Worm (Caenorhabditis elegans) whole organism, early embryonic: ENCODE data around the gene T28A8.8.

ENCODE experiments used
- B0310.2 ChIP-seq: sonication (generic microtip); optimal IDR thresholded peaks from 2 replicates; lab custom pipeline; 2016; ENCODE audit warnings: mild to moderate bottlenecking, missing genetic modification characterization, missing compliant biosample characterization
- F13C5.2 ChIP-seq: sonication (generic microtip); optimal IDR thresholded peaks from 2 replicates; lab custom pipeline; 2017; ENCODE audit warnings: mild to moderate bottlenecking, missing genetic modification characterization, inconsistent platforms, missing compliant biosample characterization
- aly-1 ChIP-seq: sonication (generic microtip); optimal IDR thresholded peaks from 2 replicates; lab custom pipeline; 2016; ENCODE audit warnings: missing genetic modification characterization, missing compliant biosample characterization
- ama-1 ChIP-seq: fragments of 150-350 bp; optimal IDR thresholded peaks from 2 replicates; lab custom pipeline; 2014
- ceh-13 ChIP-seq: fragments of 200-800 bp; sonication (Bioruptor generic); optimal IDR thresholded peaks from 2 replicates; lab custom pipeline; 2018; ENCODE audit warnings: mild to moderate bottlenecking, missing genetic modification characterization, missing compliant biosample characterization
- ceh-36 ChIP-seq: sonication (generic microtip); optimal IDR thresholded peaks from 2 replicates; lab custom pipeline; 2016; ENCODE audit warnings: missing genetic modification characterization, inconsistent platforms, missing compliant biosample characterization
- ets-7 ChIP-seq: sonication (generic microtip); optimal IDR thresholded peaks from 2 replicates; lab custom pipeline; 2016; ENCODE audit warnings: missing genotype, missing genetic modification characterization, missing compliant biosample characterization
- flt-1 ChIP-seq: fragments of 200-800 bp; sonication (Bioruptor generic); IDR thresholded peaks from 2 replicates; pipeline ENCODE4 v1.3.6; 2022; ENCODE audit warnings: missing genetic modification characterization, missing compliant biosample characterization
- hmbx-1 ChIP-seq: sonication (generic microtip); optimal IDR thresholded peaks from 2 replicates; lab custom pipeline; 2016; ENCODE audit warnings: mild to moderate bottlenecking, missing genetic modification characterization, missing compliant biosample characterization
- hmg-4 ChIP-seq: fragments of 200-800 bp; sonication (Bioruptor generic); optimal IDR thresholded peaks from 2 replicates; lab custom pipeline; 2018; ENCODE audit warnings: mild to moderate bottlenecking, missing genetic modification characterization, missing compliant biosample characterization
- hnd-1 ChIP-seq: sonication (generic microtip); optimal IDR thresholded peaks from 2 replicates; lab custom pipeline; 2016; ENCODE audit warnings: missing genetic modification characterization, missing compliant biosample characterization
- pes-1 ChIP-seq: fragments of 200-800 bp; sonication (Bioruptor generic); IDR thresholded peaks from 2 replicates; pipeline ENCODE4 v1.3.6; 2022; ENCODE audit warnings: missing genetic modification reagents, missing genetic modification characterization, missing compliant biosample characterization
- scrt-1 ChIP-seq: fragments of 200-800 bp; sonication (Bioruptor generic); IDR thresholded peaks from 2 replicates; pipeline ENCODE4 v1.3.6; 2022; ENCODE audit warnings: missing genetic modification characterization, missing compliant biosample characterization
- sea-1 ChIP-seq: fragments of 200-800 bp; sonication (Bioruptor generic); conservative IDR thresholded peaks from 2 replicates; pipeline ENCODE4 v1.3.6; 2022; ENCODE audit warnings: missing genetic modification characterization, missing compliant biosample characterization
- tbx-11 ChIP-seq: fragments of 200-800 bp; sonication (Bioruptor generic); IDR thresholded peaks from 2 replicates; pipeline ENCODE4 v1.3.6; 2022; ENCODE audit warnings: missing genetic modification characterization, missing compliant biosample characterization
- tbx-37 ChIP-seq: fragments of 200-800 bp; sonication (Bioruptor generic); conservative IDR thresholded peaks from 2 replicates; pipeline ENCODE4 v1.3.6; 2022; ENCODE audit warnings: missing genetic modification reagents, missing genetic modification characterization, missing compliant biosample characterization
- tra-4 ChIP-seq: sonication (generic microtip); optimal IDR thresholded peaks from 2 replicates; lab custom pipeline; 2017; ENCODE audit warnings: missing genetic modification characterization, missing compliant biosample characterization

Gene T28A8.8

ce11 chrIII:13530017-13530416 lies 27.4 kb downstream of the T28A8.8 start:
- TF ChIP-seq scrt-1 = no peak
- TF ChIP-seq pes-1 (GFP tag; lab: Robert Waterston, UW) = 0 out of 2 replicates have a peak, but pooled peaks have one; percentile 2
- TF ChIP-seq F13C5.2 (tag; lab: Kevin White, UChicago) = no peak
- no peak for TF ChIP-seq hmg-4 (GFP tag; lab: Kevin White, UChicago)

- TF ChIP-seq aly-1 (tag; lab: Kevin White, UChicago) (no peak), tbx-37 (GFP tag; lab: Robert Waterston, UW) (no peak), tbx-11 (GFP tag; lab: Robert Waterston, UW) (no peak), B0310.2 (tag; lab: Kevin White, UChicago) (no peak), pes-1 (GFP tag; lab: Robert Waterston, UW) (no peak)
Measured at ce11 chrIII:13530838-13531237, 28.2 kb downstream of the T28A8.8 start.

ce11 chrIII:13534704-13535103 lies 32.1 kb downstream of the T28A8.8 start:
- TF ChIP-seq hmg-4 (GFP tag; lab: Kevin White, UChicago) (no peak), hnd-1 (tag; lab: Kevin White, UChicago) (no peak), ama-1 (lab: Kevin White, UChicago) (no peak), tra-4 (no peak), ets-7 (tag; lab: Kevin White, UChicago) (no peak), ceh-13 (GFP tag; lab: Kevin White, UChicago) (no peak)

ce11 chrIII:13535735-13536390 lies 33.2 kb downstream of the T28A8.8 start:
- no peak for TF ChIP-seq flt-1
- no peak for TF ChIP-seq scrt-1
- no peak for TF ChIP-seq sea-1 (GFP tag; lab: Robert Waterston, UW)
- TF ChIP-seq aly-1 (tag; lab: Kevin White, UChicago) = no peak
- TF ChIP-seq ceh-36 = no peak
- no peak for TF ChIP-seq hmbx-1 (tag; lab: Kevin White, UChicago)
- no peak for TF ChIP-seq ceh-13 (GFP tag; lab: Kevin White, UChicago)
- no peak for TF ChIP-seq tbx-37 (GFP tag; lab: Robert Waterston, UW)
- TF ChIP-seq tbx-11 (GFP tag; lab: Robert Waterston, UW) = no peak
- no peak for TF ChIP-seq tra-4
- TF ChIP-seq hnd-1 (tag; lab: Kevin White, UChicago) = no peak
- no peak for TF ChIP-seq hmg-4 (GFP tag; lab: Kevin White, UChicago)

- TF ChIP-seq pes-1 (GFP tag; lab: Robert Waterston, UW) (no peak), tbx-11 (GFP tag; lab: Robert Waterston, UW) (no peak), flt-1 (no peak), ceh-13 (GFP tag; lab: Kevin White, UChicago) (no peak), hmbx-1 (tag; lab: Kevin White, UChicago) (no peak), sea-1 (GFP tag; lab: Robert Waterston, UW) (no peak), B0310.2 (tag; lab: Kevin White, UChicago) (no peak), scrt-1 (no peak), ama-1 (lab: Kevin White, UChicago) (no peak), tra-4 (no peak), ets-7 (tag; lab: Kevin White, UChicago) (no peak), hnd-1 (tag; lab: Kevin White, UChicago) (no peak), ceh-36 (no peak), aly-1 (tag; lab: Kevin White, UChicago) (no peak), hmg-4 (GFP tag; lab: Kevin White, UChicago) (no peak), F13C5.2 (tag; lab: Kevin White, UChicago) (no peak), tbx-37 (GFP tag; lab: Robert Waterston, UW) (no peak)
Measured at ce11 chrIII:13540791-13541190, 38.2 kb downstream of the T28A8.8 start.

- TF ChIP-seq ceh-36 (no peak), scrt-1 (no peak), hmg-4 (GFP tag; lab: Kevin White, UChicago) (no peak), tbx-37 (GFP tag; lab: Robert Waterston, UW) (no peak), sea-1 (GFP tag; lab: Robert Waterston, UW) (no peak), hmbx-1 (tag; lab: Kevin White, UChicago) (no peak), tra-4 (no peak), F13C5.2 (tag; lab: Kevin White, UChicago) (no peak), ama-1 (lab: Kevin White, UChicago) (no peak), pes-1 (GFP tag; lab: Robert Waterston, UW) (no peak), aly-1 (tag; lab: Kevin White, UChicago) (no peak), ceh-13 (GFP tag; lab: Kevin White, UChicago) (no peak), tbx-11 (GFP tag; lab: Robert Waterston, UW) (no peak), B0310.2 (tag; lab: Kevin White, UChicago) (no peak), hnd-1 (tag; lab: Kevin White, UChicago) (no peak), ets-7 (tag; lab: Kevin White, UChicago) (no peak)
Measured at ce11 chrIII:13542458-13542857, 39.8 kb downstream of the T28A8.8 start.

ce11 chrIII:13543434-13543833 lies 40.8 kb downstream of the T28A8.8 start, which contains the start of gene acs-5:
TSS of gene acs-5 (minus strand) at chrIII:13543534.
- no peak for TF ChIP-seq scrt-1
- TF ChIP-seq ceh-13 (GFP tag; lab: Kevin White, UChicago) = no peak
- TF ChIP-seq ama-1 (lab: Kevin White, UChicago) = no peak
- no peak for TF ChIP-seq tra-4
- no peak for TF ChIP-seq B0310.2 (tag; lab: Kevin White, UChicago)

- TF ChIP-seq ets-7 (tag; lab: Kevin White, UChicago) (no peak), hmg-4 (GFP tag; lab: Kevin White, UChicago) (no peak), tbx-37 (GFP tag; lab: Robert Waterston, UW) (no peak), hnd-1 (tag; lab: Kevin White, UChicago) (no peak), scrt-1 (no peak), B0310.2 (tag; lab: Kevin White, UChicago) (no peak), F13C5.2 (tag; lab: Kevin White, UChicago) (no peak), sea-1 (GFP tag; lab: Robert Waterston, UW) (no peak), ceh-36 (no peak), tbx-11 (GFP tag; lab: Robert Waterston, UW) (no peak), flt-1 (no peak), pes-1 (GFP tag; lab: Robert Waterston, UW) (no peak), ama-1 (lab: Kevin White, UChicago) (no peak), ceh-13 (GFP tag; lab: Kevin White, UChicago) (no peak), aly-1 (tag; lab: Kevin White, UChicago) (no peak), hmbx-1 (tag; lab: Kevin White, UChicago) (no peak), tra-4 (no peak)
Measured at ce11 chrIII:13544593-13544992, 42.0 kb downstream of the T28A8.8 start.
